Fruit fly (Drosophila melanogaster): ENCODE results near the gene CG4194.
A peak's percentile ranks its signal among the peaks of the same experiment; 100 is the strongest.

The CG4194 gene

dm6 chrX:2071878-2072817, 3.8 kb downstream of the CG4194 start, which contains the start of gene Rtca (continued):
- TF ChIP-seq Mad (GFP tag; optimal IDR thresholded peaks at IDR 0.05), result peak; percentile 35
- TF ChIP-seq wdn (GFP tag; IDR thresholded peaks at IDR 0.05), result peak; percentile 56
- TF ChIP-seq cato (GFP tag; optimal IDR thresholded peaks at IDR 0.05; ENCODE audit: borderline replicate concordance), result no peak
- no peak for TF ChIP-seq sc (optimal IDR thresholded peaks at IDR 0.05)
- TF ChIP-seq sc (GFP tag; optimal IDR thresholded peaks at IDR 0.05), result peak; percentile 12
- TF ChIP-seq CG31388 (GFP tag; optimal IDR thresholded peaks at IDR 0.05), result no peak
- TF ChIP-seq Sox102F (GFP tag; optimal IDR thresholded peaks at IDR 0.05), result peak; percentile 56
- TF ChIP-seq CG13424 (tag; optimal IDR thresholded peaks at IDR 0.05), result peak; percentile 71
- TF ChIP-seq ttk (GFP tag; IDR thresholded peaks at IDR 0.05), result peak; percentile 34; the same call in 1 of the 2 replicates
- no peak for TF ChIP-seq CG2116 (GFP tag; optimal IDR thresholded peaks at IDR 0.05)
- peak; percentile 39 for TF ChIP-seq ewg (GFP tag; optimal IDR thresholded peaks at IDR 0.05)
- TF ChIP-seq CG11560 (tag; IDR thresholded peaks at IDR 0.05), result no peak
- peak; percentile 48; the same call in 1 of the 2 replicates for TF ChIP-seq CG14667 (GFP tag; IDR thresholded peaks at IDR 0.05)
- TF ChIP-seq CG10267 (tag; optimal IDR thresholded peaks at IDR 0.05), result peak; percentile 44
- peak; percentile 19 for TF ChIP-seq Nf-YB (GFP tag; optimal IDR thresholded peaks at IDR 0.05)
- peak; percentile 44 for TF ChIP-seq pnt (GFP tag; optimal IDR thresholded peaks at IDR 0.05)
- peak; percentile 66 for TF ChIP-seq phol (tag; optimal IDR thresholded peaks at IDR 0.05)
- TF ChIP-seq en (GFP tag; optimal IDR thresholded peaks at IDR 0.05), result peak; percentile 19
- TF ChIP-seq odd (GFP tag; optimal IDR thresholded peaks at IDR 0.05), result peak; percentile 54
- peak; percentile 82 for TF ChIP-seq Ets65A (GFP tag)
- peak; percentile 45 for TF ChIP-seq pum (GFP tag; optimal IDR thresholded peaks at IDR 0.05)
- TF ChIP-seq NK7.1 (GFP tag; optimal IDR thresholded peaks at IDR 0.05), result peak; percentile 41
- TF ChIP-seq sens-2 (GFP tag; IDR thresholded peaks at IDR 0.05), result no peak
- TF ChIP-seq CG12744 (GFP tag; optimal IDR thresholded peaks at IDR 0.05), result peak; percentile 37
- TF ChIP-seq lmd (GFP tag; IDR thresholded peaks at IDR 0.05), result peak; percentile 75
- no peak for TF ChIP-seq CG3995 (GFP tag; optimal IDR thresholded peaks at IDR 0.05)
- no peak for TF ChIP-seq CG15696 (tag; optimal IDR thresholded peaks at IDR 0.05)
- TF ChIP-seq Side (GFP tag; optimal IDR thresholded peaks at IDR 0.05), result peak; percentile 72
- no peak for TF ChIP-seq Sox100B (GFP tag; optimal IDR thresholded peaks at IDR 0.05)
- no peak for TF ChIP-seq Elba2 (GFP tag; optimal IDR thresholded peaks at IDR 0.05)
- TF ChIP-seq unc-4 (GFP tag; IDR thresholded peaks at IDR 0.05; ENCODE audit: partially characterized antibody), result no peak
- peak; percentile 70 for TF ChIP-seq CG18619 (GFP tag; optimal IDR thresholded peaks at IDR 0.05)
- peak; percentile 46 for TF ChIP-seq CG4404 (GFP tag; IDR thresholded peaks at IDR 0.05)
- peak; percentile 71 for TF ChIP-seq HmgZ (tag; optimal IDR thresholded peaks at IDR 0.05)
- peak; percentile 67 for TF ChIP-seq CG6813 (GFP tag; optimal IDR thresholded peaks at IDR 0.05)
- no peak for TF ChIP-seq crol (GFP tag; IDR thresholded peaks at IDR 0.05)
- no peak for TF ChIP-seq CG7963 (GFP tag; IDR thresholded peaks at IDR 0.05; ENCODE audit: partially characterized antibody)
- TF ChIP-seq mld (GFP tag; IDR thresholded peaks at IDR 0.05; ENCODE audit: partially characterized antibody), result no peak
- no peak for TF ChIP-seq zen2 (GFP tag; IDR thresholded peaks at IDR 0.05; ENCODE audit: partially characterized antibody)
- TF ChIP-seq CG7839 (tag; optimal IDR thresholded peaks at IDR 0.05), result peak; percentile 80
- TF ChIP-seq CG9727 (GFP tag; optimal IDR thresholded peaks at IDR 0.05), result peak; percentile 62
- TF ChIP-seq Tbp (GFP tag; optimal IDR thresholded peaks at IDR 0.05), result no peak
- TF ChIP-seq CG10565 (GFP tag; optimal IDR thresholded peaks at IDR 0.05), result no peak
- TF ChIP-seq prd (optimal IDR thresholded peaks at IDR 0.05), result no peak
- TF ChIP-seq prd (GFP tag; IDR thresholded peaks at IDR 0.05), result peak; percentile 74
- no peak for TF ChIP-seq CG8359 (GFP tag; optimal IDR thresholded peaks at IDR 0.05; ENCODE audit: borderline replicate concordance)
- TF ChIP-seq hbn (GFP tag; IDR thresholded peaks at IDR 0.05; ENCODE audit: partially characterized antibody), result no peak
- TF ChIP-seq CG11723 (GFP tag; optimal IDR thresholded peaks at IDR 0.05), result peak; percentile 34
- no peak for TF ChIP-seq btn (GFP tag; optimal IDR thresholded peaks at IDR 0.05)
